Fruit fly (Drosophila melanogaster) whole organism, adult: ENCODE data around the gene SH3PX1.

Experiments
- CG12768 ChIP-seq: fragments of 200-800 bp; sonication (Bioruptor generic); optimal IDR thresholded peaks from 2 replicates; lab custom pipeline; 2017; ENCODE audit warnings: missing biosample characterization, missing genetic modification characterization, mild to moderate bottlenecking, moderate library complexity, missing genetic modification reagents
- CG14711 ChIP-seq: fragments of 200-800 bp; sonication (Bioruptor generic); optimal IDR thresholded peaks from 2 replicates; lab custom pipeline; 2018; ENCODE audit warnings: missing biosample characterization, mild to moderate bottlenecking, missing genetic modification characterization, moderate library complexity
- CG1620 ChIP-seq: fragments of 200-800 bp; sonication (Bioruptor generic); optimal IDR thresholded peaks from 2 replicates; lab custom pipeline; 2016; ENCODE audit warnings: missing biosample characterization, missing genetic modification characterization
- CG33017 ChIP-seq: fragments of 200-800 bp; sonication (Bioruptor generic); optimal IDR thresholded peaks from 2 replicates; lab custom pipeline; 2018; ENCODE audit warnings: missing biosample characterization, mild to moderate bottlenecking, missing genetic modification characterization, moderate library complexity
- CG7101 ChIP-seq: fragments of 200-800 bp; sonication (Bioruptor generic); optimal IDR thresholded peaks from 2 replicates; lab custom pipeline; 2018; ENCODE audit warnings: missing biosample characterization, mild to moderate bottlenecking, missing genetic modification characterization, moderate library complexity
- Clk ChIP-seq: fragments of 200-800 bp; sonication (Bioruptor generic); optimal IDR thresholded peaks from 2 replicates; lab custom pipeline; 2017; ENCODE audit warnings: missing biosample characterization, missing genetic modification characterization
- Crg-1 ChIP-seq: fragments of 200-800 bp; sonication (Bioruptor generic); optimal IDR thresholded peaks from 2 replicates; lab custom pipeline; 2016; ENCODE audit warnings: missing biosample characterization, missing genetic modification characterization
- Mnt ChIP-seq: fragments of 200-800 bp; sonication (Bioruptor generic); optimal IDR thresholded peaks from 2 replicates; lab custom pipeline; 2016; ENCODE audit warnings: missing biosample characterization, mild to moderate bottlenecking, missing genetic modification characterization
- bab1 ChIP-seq: fragments of 200-800 bp; sonication (Bioruptor generic); optimal IDR thresholded peaks from 3 replicates; lab custom pipeline; 2019; ENCODE audit warnings: missing biosample characterization, mild to moderate bottlenecking, missing genetic modification characterization, moderate library complexity
- cic ChIP-seq: fragments of 200-800 bp; sonication (Bioruptor generic); optimal IDR thresholded peaks from 2 replicates; lab custom pipeline; 2017; ENCODE audit warnings: missing biosample characterization, mild to moderate bottlenecking, missing genetic modification characterization, moderate library complexity
- kay ChIP-seq: fragments of 200-800 bp; sonication (Bioruptor generic); peaks from one replicate; lab custom pipeline; 2016; ENCODE audit warnings: missing biosample characterization, missing genetic modification characterization, borderline replicate concordance
- toe ChIP-seq: fragments of 200-800 bp; sonication (Bioruptor generic); optimal IDR thresholded peaks from 2 replicates; lab custom pipeline; 2016; ENCODE audit warnings: missing biosample characterization, missing genetic modification characterization

dm6 chr3L:9726707-9727106, 13.1 kb upstream of the SH3PX1 start, which contains the start of gene Naa60:
- no peak for TF ChIP-seq CG14711 (tag; lab: Kevin White, UChicago)
- no peak for TF ChIP-seq Mnt
- peak; percentile 9 for TF ChIP-seq CG7101
- TF ChIP-seq CG1620 (GFP tag; lab: Kevin White, UChicago), result no peak
- no peak for TF ChIP-seq Clk (GFP tag; lab: Kevin White, UChicago)
- no peak for TF ChIP-seq kay (GFP tag; lab: Kevin White, UChicago)
- TF ChIP-seq bab1 (GFP tag; lab: Kevin White, UChicago), result peak; percentile 21
- no peak for TF ChIP-seq CG12768 (GFP tag; lab: Kevin White, UChicago)
- no peak for TF ChIP-seq toe (GFP tag; lab: Kevin White, UChicago)
- TF ChIP-seq cic, result no peak
- TF ChIP-seq CG33017 (tag; lab: Kevin White, UChicago), result no peak
- TF ChIP-seq Crg-1 (GFP tag; lab: Kevin White, UChicago), result no peak
